Fruit fly (Drosophila melanogaster) whole organism, embryonic: Measurements from ENCODE around the gene Scr.
A peak's percentile ranks its signal among the peaks of the same experiment; 100 is the strongest.

Source experiments
- ATbp ChIP-seq: fragments of 200-800 bp; sonication (Bioruptor generic); optimal IDR thresholded peaks from 2 replicates; lab custom pipeline; 2017; ENCODE audit warnings: missing biosample characterization, mild to moderate bottlenecking, missing genetic modification characterization, missing genetic modification reagents
- Bgb ChIP-seq: fragments of 200-800 bp; sonication (Bioruptor generic); IDR thresholded peaks from 2 replicates; pipeline ENCODE4 v1.3.6; 2022; ENCODE audit warnings: missing biosample characterization, missing genetic modification characterization; ENCODE audit not compliant: partially characterized antibody
- CG10209 ChIP-seq: fragments of 200-800 bp; sonication (Bioruptor generic); optimal IDR thresholded peaks from 3 replicates; lab custom pipeline; 2017; ENCODE audit warnings: missing biosample characterization, mild to moderate bottlenecking, missing genetic modification characterization, missing genetic modification reagents
- CG10321 ChIP-seq: fragments of 200-800 bp; sonication (Bioruptor generic); IDR thresholded peaks from 2 replicates; pipeline ENCODE4 v1.3.6; 2022; ENCODE audit warnings: missing biosample characterization, missing genetic modification characterization
- CG10654 ChIP-seq: fragments of 200-800 bp; sonication (Bioruptor generic); optimal IDR thresholded peaks from 2 replicates; lab custom pipeline; 2016; ENCODE audit warnings: missing biosample characterization, missing genetic modification characterization
- CG11085 ChIP-seq: fragments of 200-800 bp; sonication (Bioruptor generic); IDR thresholded peaks from 2 replicates; pipeline ENCODE4 v1.3.6; 2022; ENCODE audit warnings: missing biosample characterization, missing genetic modification characterization
- CG14710 ChIP-seq: fragments of 200-800 bp; sonication (Bioruptor generic); optimal IDR thresholded peaks from 3 replicates; lab custom pipeline; 2019; ENCODE audit warnings: missing biosample characterization, mild to moderate bottlenecking, missing genetic modification characterization, moderate library complexity
- CG1603 ChIP-seq: fragments of 200-800 bp; sonication (Bioruptor generic); optimal IDR thresholded peaks from 2 replicates; lab custom pipeline; 2019; ENCODE audit warnings: missing biosample characterization, mild to moderate bottlenecking, missing genetic modification characterization, moderate library complexity
- CG17612 ChIP-seq: fragments of 200-800 bp; sonication (Bioruptor generic); IDR thresholded peaks from 2 replicates; pipeline ENCODE4 v1.3.6; 2022; ENCODE audit warnings: missing biosample characterization, missing genetic modification characterization
- CG18599 ChIP-seq: fragments of 200-800 bp; sonication (Bioruptor generic); optimal IDR thresholded peaks from 3 replicates; lab custom pipeline; 2017; ENCODE audit warnings: missing biosample characterization, missing genetic modification characterization, mild to moderate bottlenecking, moderate library complexity, missing genetic modification reagents
- CG2889 ChIP-seq: fragments of 200-800 bp; sonication (Bioruptor generic); IDR thresholded peaks from 3 replicates; pipeline ENCODE4 v1.3.6; 2022; ENCODE audit warnings: missing biosample characterization, missing genetic modification characterization
- CG30020 ChIP-seq: fragments of 200-800 bp; optimal IDR thresholded peaks from 2 replicates; lab custom pipeline; 2019; ENCODE audit warnings: missing biosample characterization, mild to moderate bottlenecking, missing genetic modification characterization, moderate library complexity
- CG4854 ChIP-seq: fragments of 200-800 bp; sonication (Bioruptor generic); optimal IDR thresholded peaks from 2 replicates; lab custom pipeline; 2016; ENCODE audit warnings: missing biosample characterization, missing genetic modification characterization, inconsistent platforms
- CG5245 ChIP-seq: fragments of 200-800 bp; sonication (Bioruptor generic); optimal IDR thresholded peaks from 3 replicates; lab custom pipeline; 2016; ENCODE audit warnings: missing biosample characterization, missing genetic modification characterization
- CG6791 ChIP-seq: fragments of 200-800 bp; sonication (Bioruptor generic); IDR thresholded peaks from 3 replicates; pipeline ENCODE4 v1.3.6; 2022; ENCODE audit warnings: missing biosample characterization, missing genetic modification characterization; ENCODE audit not compliant: partially characterized antibody
- CG7357 ChIP-seq: fragments of 200-800 bp; sonication (Bioruptor generic); IDR thresholded peaks from 3 replicates; pipeline ENCODE4 v1.3.6; 2022; ENCODE audit warnings: missing biosample characterization, missing genetic modification characterization
- CG7372 ChIP-seq: fragments of 200-800 bp; sonication (Bioruptor generic); IDR thresholded peaks from 2 replicates; pipeline ENCODE4 v1.3.6; 2022; ENCODE audit warnings: missing biosample characterization, missing genetic modification characterization
- CG9215 ChIP-seq: fragments of 200-800 bp; sonication (Bioruptor generic); IDR thresholded peaks from 2 replicates; pipeline ENCODE4 v1.3.6; 2022; ENCODE audit warnings: missing biosample characterization, missing genetic modification characterization
- Dip3 ChIP-seq: fragments of 200-800 bp; sonication (Bioruptor generic); optimal IDR thresholded peaks from 3 replicates; lab custom pipeline; 2016; ENCODE audit warnings: missing biosample characterization, missing genetic modification characterization
- Ets65A ChIP-seq: fragments of 200-800 bp; sonication (Bioruptor generic); peaks from one replicate; lab custom pipeline; 2016; ENCODE audit warnings: missing biosample characterization, missing genetic modification characterization
- Hr51 ChIP-seq, 2 experiments: fragments of 200-800 bp; sonication (Bioruptor generic); optimal IDR thresholded peaks; 2 replicates in 1 of 2; 3 replicates in 1 of 2; lab custom pipeline; 2016 to 2018; ENCODE audit warnings: missing biosample characterization in 2 of 2, missing genetic modification characterization in 2 of 2, mild to moderate bottlenecking in 1 of 2, moderate library complexity in 1 of 2
- Lhr ChIP-seq: fragments of 200-800 bp; sonication (Bioruptor generic); optimal IDR thresholded peaks from 3 replicates; lab custom pipeline; 2017; ENCODE audit warnings: mild to moderate bottlenecking, missing biosample characterization, missing genetic modification reagents, missing genetic modification characterization
- Max ChIP-seq: fragments of 200-800 bp; sonication (Bioruptor generic); optimal IDR thresholded peaks from 2 replicates; lab custom pipeline; 2016; ENCODE audit warnings: missing biosample characterization, mild to moderate bottlenecking, missing genetic modification characterization
- PHDP ChIP-seq: fragments of 200-800 bp; sonication (Bioruptor generic); optimal IDR thresholded peaks from 3 replicates; lab custom pipeline; 2018; ENCODE audit warnings: missing biosample characterization, mild to moderate bottlenecking, missing genetic modification characterization, moderate library complexity
- Rx ChIP-seq: fragments of 200-800 bp; sonication (Bioruptor generic); IDR thresholded peaks from 2 replicates; pipeline ENCODE4 v1.3.6; 2022; ENCODE audit warnings: missing biosample characterization, missing genetic modification characterization
- Six4 ChIP-seq: fragments of 200-800 bp; sonication (Bioruptor generic); optimal IDR thresholded peaks from 2 replicates; lab custom pipeline; 2016; ENCODE audit warnings: missing biosample characterization, missing genetic modification characterization
- Usf ChIP-seq: fragments of 200-800 bp; sonication (Bioruptor generic); optimal IDR thresholded peaks from 2 replicates; lab custom pipeline; 2017; ENCODE audit warnings: missing genotype, missing biosample characterization, missing genetic modification characterization
- bowl ChIP-seq: fragments of 200-800 bp; sonication (Bioruptor generic); IDR thresholded peaks from 2 replicates; pipeline ENCODE4 v1.3.6; 2022; ENCODE audit warnings: missing biosample characterization, missing genetic modification characterization
- caup ChIP-seq: fragments of 200-800 bp; sonication (Bioruptor generic); optimal IDR thresholded peaks from 3 replicates; lab custom pipeline; 2017; ENCODE audit warnings: missing biosample characterization, mild to moderate bottlenecking, missing genetic modification characterization, moderate library complexity; ENCODE audit not compliant: severe bottlenecking
- cg ChIP-seq: fragments of 200-800 bp; sonication (Bioruptor generic); optimal IDR thresholded peaks from 3 replicates; lab custom pipeline; 2019; ENCODE audit warnings: missing biosample characterization, mild to moderate bottlenecking, missing genetic modification characterization, moderate library complexity
- chinmo ChIP-seq: fragments of 200-800 bp; sonication (Bioruptor generic); IDR thresholded peaks from 4 replicates; pipeline ENCODE4 v1.3.6; 2022; ENCODE audit warnings: missing biosample characterization, missing genetic modification characterization; ENCODE audit not compliant: partially characterized antibody
- danr ChIP-seq: fragments of 200-800 bp; sonication (Bioruptor generic); IDR thresholded peaks from 2 replicates; pipeline ENCODE4 v1.3.6; 2022; ENCODE audit warnings: missing biosample characterization, missing genetic modification characterization
- dm ChIP-seq: fragments of 200-800 bp; sonication (Bioruptor generic); optimal IDR thresholded peaks from 3 replicates; lab custom pipeline; 2016; ENCODE audit warnings: missing biosample characterization, missing genetic modification characterization
- ewg ChIP-seq: fragments of 200-800 bp; sonication (Bioruptor generic); optimal IDR thresholded peaks from 3 replicates; lab custom pipeline; 2017; ENCODE audit warnings: mild to moderate bottlenecking, missing biosample characterization, missing genetic modification reagents, missing genetic modification characterization
- fd102C ChIP-seq: fragments of 200-800 bp; sonication (Bioruptor generic); optimal IDR thresholded peaks from 2 replicates; lab custom pipeline; 2018; ENCODE audit warnings: missing biosample characterization, mild to moderate bottlenecking, missing genetic modification characterization, moderate library complexity
- fru ChIP-seq: fragments of >200 bp; optimal IDR thresholded peaks from 2 replicates; lab custom pipeline; 2017
- gcm ChIP-seq: fragments of 200-800 bp; sonication (Bioruptor generic); optimal IDR thresholded peaks from 2 replicates; lab custom pipeline; 2019; ENCODE audit warnings: missing biosample characterization, mild to moderate bottlenecking, missing genetic modification characterization, moderate library complexity
- grn ChIP-seq: fragments of 200-800 bp; sonication (Bioruptor generic); optimal IDR thresholded peaks from 3 replicates; lab custom pipeline; 2017; ENCODE audit warnings: missing biosample characterization, missing genetic modification characterization
- hb ChIP-seq: fragments of 200-800 bp; sonication (Bioruptor generic); IDR thresholded peaks from 3 replicates; pipeline ENCODE4 v1.3.6; 2022; ENCODE audit warnings: missing biosample characterization, missing genetic modification characterization; ENCODE audit not compliant: partially characterized antibody
- kah ChIP-seq: fragments of 200-800 bp; sonication (Bioruptor generic); optimal IDR thresholded peaks from 2 replicates; lab custom pipeline; 2018; ENCODE audit warnings: missing biosample characterization, mild to moderate bottlenecking, missing genetic modification characterization
- lmd ChIP-seq: fragments of 200-800 bp; sonication (Bioruptor generic); IDR thresholded peaks from 2 replicates; pipeline ENCODE4 v1.3.6; 2022; ENCODE audit warnings: missing biosample characterization, missing genetic modification characterization
- luna ChIP-seq: fragments of 200-800 bp; sonication (Bioruptor generic); optimal IDR thresholded peaks from 2 replicates; lab custom pipeline; 2016; ENCODE audit warnings: missing biosample characterization, missing genetic modification characterization
- oc ChIP-seq: fragments of 200-800 bp; sonication (Bioruptor generic); optimal IDR thresholded peaks from 2 replicates; lab custom pipeline; 2018; ENCODE audit warnings: missing biosample characterization, mild to moderate bottlenecking, missing genetic modification characterization, moderate library complexity
- otp ChIP-seq: fragments of 200-800 bp; sonication (Bioruptor generic); IDR thresholded peaks from 3 replicates; pipeline ENCODE4, ENCODE4 v1.3.6; 2022; ENCODE audit warnings: missing biosample characterization, missing genetic modification characterization
- phol ChIP-seq: fragments of 200-800 bp; sonication (Bioruptor generic); optimal IDR thresholded peaks from 3 replicates; lab custom pipeline; 2018; ENCODE audit warnings: missing biosample characterization, mild to moderate bottlenecking, missing genetic modification characterization, moderate library complexity
- slou ChIP-seq: fragments of 200-800 bp; sonication (Bioruptor generic); optimal IDR thresholded peaks from 3 replicates; lab custom pipeline; 2016; ENCODE audit warnings: missing biosample characterization, missing genetic modification characterization
- slp2 ChIP-seq: fragments of 200-800 bp; sonication (Bioruptor generic); optimal IDR thresholded peaks from 2 replicates; lab custom pipeline; 2016; ENCODE audit warnings: missing biosample characterization, missing genetic modification characterization
- tgo ChIP-seq: fragments of 200-800 bp; sonication (Bioruptor generic); IDR thresholded peaks from 3 replicates; pipeline ENCODE4 v1.3.6; 2022; ENCODE audit warnings: missing biosample characterization, missing genetic modification characterization
- wdn ChIP-seq: fragments of 200-800 bp; sonication (Bioruptor generic); IDR thresholded peaks from 2 replicates; pipeline ENCODE4 v1.3.6; 2022; ENCODE audit warnings: missing biosample characterization, missing genetic modification characterization

The Scr gene

DNA sequence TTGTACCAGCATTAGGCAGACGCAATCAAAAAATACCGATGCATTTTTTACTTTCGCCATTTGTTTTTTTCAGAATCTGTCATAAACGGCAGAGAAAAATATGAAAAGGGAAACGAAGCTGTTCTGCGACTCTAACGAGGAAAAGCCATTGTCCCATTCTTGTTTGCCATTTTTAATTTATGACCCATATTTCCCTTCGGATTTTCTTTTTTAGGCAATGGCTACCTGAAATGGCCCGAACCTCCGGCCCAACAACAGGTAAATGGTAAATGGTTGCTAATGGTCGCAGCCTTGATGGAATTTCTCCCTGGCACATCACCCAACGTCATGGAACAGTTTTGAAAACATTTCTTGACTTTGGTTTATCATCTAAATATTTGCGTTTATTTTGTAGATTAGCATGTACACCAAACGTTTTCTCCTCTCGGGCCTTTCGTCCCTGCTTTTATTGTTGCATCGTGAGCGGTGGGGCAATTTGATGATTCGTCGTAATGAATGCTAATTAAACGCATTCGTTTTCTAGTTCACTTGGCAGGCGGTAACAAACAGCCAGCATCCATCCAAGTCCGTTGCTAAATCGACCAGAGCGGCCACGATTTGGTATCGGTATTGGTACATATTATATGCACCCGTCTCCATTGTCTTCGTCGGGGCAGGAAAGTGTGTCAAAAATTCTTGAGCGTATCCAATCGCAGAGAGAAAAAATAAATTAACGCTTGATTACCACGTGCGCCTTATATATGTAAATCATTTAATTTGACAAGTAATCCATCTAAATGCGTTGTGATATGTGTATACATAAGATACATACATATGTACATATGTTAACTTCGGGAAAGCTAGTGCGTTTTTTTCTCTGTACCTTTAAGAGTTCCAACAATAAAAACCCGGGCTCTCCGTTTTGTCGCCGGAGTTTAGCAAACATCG lies 31.5 kb downstream of the Scr start (continued):
- TF ChIP-seq Rx (GFP tag; lab: Robert Waterston, UW): peak; percentile 62
- TF ChIP-seq chinmo (GFP tag; lab: Robert Waterston, UW): no peak
- no peak for TF ChIP-seq CG17612
- TF ChIP-seq CG10209 (GFP tag; lab: Kevin White, UChicago): peak; percentile 56
- peak; percentile 28 for TF ChIP-seq ewg (GFP tag; lab: Kevin White, UChicago)
- TF ChIP-seq CG5245 (GFP tag; lab: Kevin White, UChicago): no peak
- TF ChIP-seq Max (GFP tag; lab: Kevin White, UChicago): peak; percentile 8
- TF ChIP-seq Hr51 (GFP tag; optimal IDR thresholded peaks at IDR 0.05; lab: Kevin White, UChicago): peak in 1 of 2 experiments; percentile 62
- peak; percentile 2 for TF ChIP-seq gcm (GFP tag; lab: Kevin White, UChicago)
- no peak for TF ChIP-seq CG10654 (GFP tag; lab: Kevin White, UChicago)
- no peak for TF ChIP-seq Dip3 (GFP tag; lab: Kevin White, UChicago)
- TF ChIP-seq PHDP (tag; lab: Kevin White, UChicago): peak; percentile 33
- no peak for TF ChIP-seq CG6791 (GFP tag; lab: Robert Waterston, UW)
- TF ChIP-seq fd102C (GFP tag; lab: Kevin White, UChicago): no peak
- no peak for TF ChIP-seq kah
- TF ChIP-seq Usf (GFP tag; lab: Kevin White, UChicago): no peak
- 0 out of 2 replicates have a peak, but pooled peaks have one; percentile 50 for TF ChIP-seq danr (GFP tag; lab: Robert Waterston, UW)
- TF ChIP-seq luna (GFP tag; lab: Kevin White, UChicago): no peak
- TF ChIP-seq phol (tag; lab: Kevin White, UChicago): peak; percentile 61
- TF ChIP-seq wdn (GFP tag; lab: Robert Waterston, UW): no peak
- TF ChIP-seq CG7357 (GFP tag; lab: Robert Waterston, UW): no peak
- TF ChIP-seq oc (tag; lab: Kevin White, UChicago): no peak
- no peak for TF ChIP-seq Bgb
- TF ChIP-seq CG10321 (GFP tag; lab: Robert Waterston, UW): no peak
- no peak for TF ChIP-seq hb
- TF ChIP-seq CG2889 (GFP tag; lab: Robert Waterston, UW): no peak
- no peak for TF ChIP-seq Lhr (GFP tag; lab: Kevin White, UChicago)
- TF ChIP-seq grn (GFP tag; lab: Kevin White, UChicago): peak; percentile 16
- TF ChIP-seq caup: peak; percentile 11
- peak; percentile 6 for TF ChIP-seq CG14710 (tag; lab: Kevin White, UChicago)
- peak; percentile 13 for TF ChIP-seq slp2 (GFP tag; lab: Kevin White, UChicago)
- TF ChIP-seq dm: no peak
- TF ChIP-seq CG1603 (tag; lab: Kevin White, UChicago): peak; percentile 62
- TF ChIP-seq tgo (GFP tag; lab: Robert Waterston, UW): no peak
- TF ChIP-seq CG30020 (tag; lab: Kevin White, UChicago): no peak
- peak; percentile 38; the same call in 1 of the 2 replicates for TF ChIP-seq CG9215 (GFP tag; lab: Robert Waterston, UW)
- TF ChIP-seq CG11085: no peak
- TF ChIP-seq cg: no peak
- no peak for TF ChIP-seq CG7372 (GFP tag; lab: Robert Waterston, UW)
- TF ChIP-seq slou: no peak
- peak; percentile 50; the same call in 2 of the 3 replicates for TF ChIP-seq otp (GFP tag; lab: Robert Waterston, UW)
- TF ChIP-seq CG4854 (GFP tag; lab: Kevin White, UChicago): no peak
- peak; percentile 90 for TF ChIP-seq Ets65A
- TF ChIP-seq lmd (GFP tag; lab: Robert Waterston, UW): no peak
- no peak for TF ChIP-seq bowl
- TF ChIP-seq CG18599 (GFP tag; lab: Kevin White, UChicago): peak; percentile 52
- TF ChIP-seq fru: no peak
- peak; percentile 52 for TF ChIP-seq ATbp (GFP tag; lab: Kevin White, UChicago)
- TF ChIP-seq Six4 (GFP tag; lab: Kevin White, UChicago): peak; percentile 1
